Worm (Caenorhabditis elegans) whole organism, late embryonic: Measurements from ENCODE around the gene Y75B7AR.1.

Experiments
- Y22D7AL.16 ChIP-seq: sonication (generic microtip); optimal IDR thresholded peaks from 2 replicates; lab custom pipeline; 2016; ENCODE audit warnings: missing genetic modification characterization, missing compliant biosample characterization
- ahr-1 ChIP-seq: sonication (generic microtip); optimal IDR thresholded peaks from 2 replicates; lab custom pipeline; 2016; ENCODE audit warnings: missing genetic modification characterization, missing compliant biosample characterization
- ama-1 ChIP-seq: fragments of 150-350 bp; optimal IDR thresholded peaks from 2 replicates; lab custom pipeline; 2014
- che-1 ChIP-seq: sonication (generic microtip); optimal IDR thresholded peaks from 2 replicates; lab custom pipeline; 2016; ENCODE audit warnings: mild to moderate bottlenecking, missing genetic modification characterization, missing compliant biosample characterization
- fax-1 ChIP-seq: sonication (generic microtip); optimal IDR thresholded peaks from 2 replicates; lab custom pipeline; 2016; ENCODE audit warnings: missing genotype, missing genetic modification characterization, missing compliant biosample characterization
- pha-4 ChIP-seq: fragments of 150-350 bp; optimal IDR thresholded peaks from 2 replicates; lab custom pipeline; 2018; ENCODE audit warnings: missing biosample characterization, missing genetic modification reagents, missing genetic modification characterization
- pqm-1 ChIP-seq: sonication (generic microtip); optimal IDR thresholded peaks from 2 replicates; lab custom pipeline; 2016; ENCODE audit warnings: missing genetic modification characterization, missing compliant biosample characterization
- rnt-1 ChIP-seq: sonication (generic microtip); optimal IDR thresholded peaks from 2 replicates; lab custom pipeline; 2016; ENCODE audit warnings: missing genetic modification characterization, missing compliant biosample characterization
- sox-2 ChIP-seq: fragments of 200-800 bp; sonication (Bioruptor generic); IDR thresholded peaks from 2 replicates; pipeline ENCODE4 v1.3.6; 2022; ENCODE audit warnings: missing genetic modification reagents, missing genetic modification characterization, missing compliant biosample characterization
- unc-3 ChIP-seq, 2 experiments: fragments of 200-800 bp in 1 of 2; sonication (Bioruptor generic) in 1 of 2; sonication (generic microtip) in 1 of 2; conservative IDR thresholded peaks in 1 of 2; optimal IDR thresholded peaks in 1 of 2; 2 replicates each; pipeline versions ENCODE4 v1.3.6 to Lab custom; 2016 to 2022; ENCODE audit warnings: missing compliant biosample characterization in 2 of 2, missing genetic modification characterization in 2 of 2, missing genetic modification reagents in 1 of 2

DNA sequence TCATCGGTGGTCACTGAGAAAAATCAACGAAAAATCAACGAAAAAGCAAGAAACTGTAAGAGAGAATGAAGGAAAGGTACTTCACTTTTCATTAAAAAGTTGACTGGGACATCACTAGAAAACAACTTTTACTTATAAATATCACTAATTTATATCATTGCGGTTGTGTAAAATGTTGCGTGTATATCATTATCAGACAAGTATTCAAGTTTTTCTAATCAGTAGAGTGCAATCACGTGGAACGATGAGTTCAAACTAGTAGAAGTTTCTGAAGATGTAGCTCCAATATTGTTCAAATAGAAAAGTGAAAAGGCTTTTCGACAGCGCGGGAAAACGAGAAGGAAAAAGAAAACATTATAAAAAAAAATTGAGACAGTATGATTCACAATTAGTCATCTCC lies 4.6 kb downstream of the Y75B7AR.1 start:
- TF ChIP-seq sox-2 (GFP tag; lab: Robert Waterston, UW) (no peak), pqm-1 (no peak), pha-4 (tag; lab: Kevin White, UChicago) (no peak), unc-3 (GFP tag; conservative IDR thresholded peaks at IDR 0.05; lab: Robert Waterston, UW) (no peak), unc-3 (tag; optimal IDR thresholded peaks at IDR 0.05; lab: Kevin White, UChicago) (no peak), fax-1 (tag; lab: Kevin White, UChicago) (no peak), rnt-1 (tag; lab: Kevin White, UChicago) (no peak), che-1 (tag; lab: Kevin White, UChicago) (no peak), ahr-1 (tag; lab: Kevin White, UChicago) (no peak), Y22D7AL.16 (tag; lab: Kevin White, UChicago) (no peak), ama-1 (lab: Kevin White, UChicago) (no peak)
